Fruit fly (Drosophila melanogaster) whole organism, embryonic: Measurements from ENCODE around the gene smg.

Experiments
- B-H2 ChIP-seq: fragments of 200-800 bp; sonication (Bioruptor generic); optimal IDR thresholded peaks from 2 replicates; lab custom pipeline; 2018; ENCODE audit warnings: missing biosample characterization, mild to moderate bottlenecking, missing genetic modification characterization
- Bgb ChIP-seq: fragments of 200-800 bp; sonication (Bioruptor generic); IDR thresholded peaks from 2 replicates; pipeline ENCODE4 v1.3.6; 2022; ENCODE audit warnings: missing biosample characterization, missing genetic modification characterization; ENCODE audit not compliant: partially characterized antibody
- CG10979 ChIP-seq: fragments of 200-800 bp; sonication (Bioruptor generic); optimal IDR thresholded peaks from 2 replicates; lab custom pipeline; 2018; ENCODE audit warnings: missing biosample characterization, mild to moderate bottlenecking, missing genetic modification characterization, moderate library complexity
- CG11695 ChIP-seq: fragments of 200-800 bp; sonication (Bioruptor generic); IDR thresholded peaks from 3 replicates; pipeline ENCODE4 v1.3.6; 2022; ENCODE audit warnings: missing biosample characterization, missing genetic modification characterization
- CG12391 ChIP-seq: fragments of 200-800 bp; sonication (Bioruptor generic); optimal IDR thresholded peaks from 3 replicates; lab custom pipeline; 2018; ENCODE audit warnings: missing biosample characterization, mild to moderate bottlenecking, missing genetic modification characterization, moderate library complexity
- CG14710 ChIP-seq: fragments of 200-800 bp; sonication (Bioruptor generic); optimal IDR thresholded peaks from 3 replicates; lab custom pipeline; 2019; ENCODE audit warnings: missing biosample characterization, mild to moderate bottlenecking, missing genetic modification characterization, moderate library complexity
- CG15479 ChIP-seq: fragments of 200-800 bp; sonication (Bioruptor generic); optimal IDR thresholded peaks from 3 replicates; lab custom pipeline; 2019; ENCODE audit warnings: missing biosample characterization, mild to moderate bottlenecking, missing genetic modification characterization, moderate library complexity
- CG1602 ChIP-seq: fragments of 200-800 bp; sonication (Bioruptor generic); optimal IDR thresholded peaks from 3 replicates; lab custom pipeline; 2016; ENCODE audit warnings: missing biosample characterization, missing genetic modification characterization
- CG17612 ChIP-seq: fragments of 200-800 bp; sonication (Bioruptor generic); IDR thresholded peaks from 2 replicates; pipeline ENCODE4 v1.3.6; 2022; ENCODE audit warnings: missing biosample characterization, missing genetic modification characterization
- CG2116 ChIP-seq: fragments of 200-800 bp; sonication (Bioruptor generic); optimal IDR thresholded peaks from 3 replicates; lab custom pipeline; 2018; ENCODE audit warnings: missing biosample characterization, mild to moderate bottlenecking, missing genetic modification characterization
- CG2712 ChIP-seq: fragments of 200-800 bp; optimal IDR thresholded peaks from 3 replicates; lab custom pipeline; 2019; ENCODE audit warnings: missing biosample characterization, mild to moderate bottlenecking, missing genetic modification characterization, moderate library complexity
- CG2889 ChIP-seq: fragments of 200-800 bp; sonication (Bioruptor generic); IDR thresholded peaks from 3 replicates; pipeline ENCODE4 v1.3.6; 2022; ENCODE audit warnings: missing biosample characterization, missing genetic modification characterization
- CG31388 ChIP-seq: fragments of 200-800 bp; sonication (Bioruptor generic); optimal IDR thresholded peaks from 2 replicates; lab custom pipeline; 2016; ENCODE audit warnings: missing biosample characterization, missing genetic modification characterization
- CG32772 ChIP-seq: fragments of 200-800 bp; sonication (Bioruptor generic); IDR thresholded peaks from 2 replicates; pipeline ENCODE4 v1.3.6; 2022; ENCODE audit warnings: missing biosample characterization, missing genetic modification characterization
- CG3407 ChIP-seq: fragments of 200-800 bp; sonication (Bioruptor generic); optimal IDR thresholded peaks from 2 replicates; lab custom pipeline; 2018; ENCODE audit warnings: missing biosample characterization, mild to moderate bottlenecking, missing genetic modification characterization
- CG3726 ChIP-seq: fragments of 200-800 bp; sonication (Bioruptor generic); IDR thresholded peaks from 3 replicates; pipeline ENCODE4, ENCODE4 v1.3.6; 2022; ENCODE audit warnings: missing biosample characterization, missing genetic modification characterization
- CG43689 ChIP-seq: fragments of 200-800 bp; sonication (Bioruptor generic); IDR thresholded peaks from 2 replicates; pipeline ENCODE4 v1.3.6; 2022; ENCODE audit warnings: missing biosample characterization, missing genetic modification characterization
- CG6791 ChIP-seq: fragments of 200-800 bp; sonication (Bioruptor generic); IDR thresholded peaks from 3 replicates; pipeline ENCODE4 v1.3.6; 2022; ENCODE audit warnings: missing biosample characterization, missing genetic modification characterization; ENCODE audit not compliant: partially characterized antibody
- CG6813 ChIP-seq: fragments of 200-800 bp; sonication (Bioruptor generic); optimal IDR thresholded peaks from 2 replicates; lab custom pipeline; 2017; ENCODE audit warnings: missing biosample characterization, missing genetic modification characterization, mild to moderate bottlenecking, moderate library complexity, missing genetic modification reagents
- CG7745 ChIP-seq: fragments of 200-800 bp; sonication (Bioruptor generic); optimal IDR thresholded peaks from 2 replicates; lab custom pipeline; 2018; ENCODE audit warnings: missing biosample characterization, mild to moderate bottlenecking, missing genetic modification characterization, moderate library complexity
- CG7928 ChIP-seq: fragments of 200-800 bp; sonication (Bioruptor generic); optimal IDR thresholded peaks from 2 replicates; lab custom pipeline; 2017; ENCODE audit warnings: missing biosample characterization, mild to moderate bottlenecking, missing genetic modification characterization
- CG9817 ChIP-seq: fragments of 200-800 bp; sonication (Bioruptor generic); optimal IDR thresholded peaks from 2 replicates; lab custom pipeline; 2018; ENCODE audit warnings: missing biosample characterization, mild to moderate bottlenecking, missing genetic modification characterization, moderate library complexity
- Dad ChIP-seq: fragments of 200-800 bp; sonication (Bioruptor generic); optimal IDR thresholded peaks from 3 replicates; lab custom pipeline; 2016; ENCODE audit warnings: missing biosample characterization, missing genetic modification characterization
- E2f2 ChIP-seq: fragments of 200-800 bp; sonication (Bioruptor generic); IDR thresholded peaks from 2 replicates; pipeline ENCODE4 v1.3.6; 2022; ENCODE audit warnings: missing biosample characterization, missing genetic modification characterization
- Gug ChIP-seq: fragments of 200-800 bp; sonication (Bioruptor generic); IDR thresholded peaks from 4 replicates; pipeline ENCODE4 v1.3.6; 2022; ENCODE audit warnings: missing biosample characterization, missing genetic modification characterization
- HLH54F ChIP-seq: fragments of 200-800 bp; sonication (Bioruptor generic); optimal IDR thresholded peaks from 3 replicates; lab custom pipeline; 2016; ENCODE audit warnings: missing biosample characterization, missing genetic modification characterization
- HmgD ChIP-seq: fragments of 200-800 bp; sonication (Bioruptor generic); optimal IDR thresholded peaks from 3 replicates; lab custom pipeline; 2016; ENCODE audit warnings: missing biosample characterization, missing genetic modification characterization
- Hmx ChIP-seq: fragments of 200-800 bp; sonication (Bioruptor generic); optimal IDR thresholded peaks from 2 replicates; lab custom pipeline; 2016; ENCODE audit warnings: missing biosample characterization, missing genetic modification characterization
- Hr3 ChIP-seq: fragments of 200-800 bp; sonication (Bioruptor generic); optimal IDR thresholded peaks from 3 replicates; lab custom pipeline; 2016; ENCODE audit warnings: missing biosample characterization, missing genetic modification characterization
- Hsf ChIP-seq: fragments of 200-800 bp; sonication (Bioruptor generic); optimal IDR thresholded peaks from 3 replicates; lab custom pipeline; 2016; ENCODE audit warnings: missing biosample characterization, missing genetic modification characterization
- MTF-1 ChIP-seq: fragments of 200-800 bp; sonication (Bioruptor generic); optimal IDR thresholded peaks from 2 replicates; lab custom pipeline; 2018; ENCODE audit warnings: missing biosample characterization, mild to moderate bottlenecking, missing genetic modification characterization, borderline replicate concordance
- Meics ChIP-seq: fragments of 200-800 bp; sonication (Bioruptor generic); optimal IDR thresholded peaks from 2 replicates; lab custom pipeline; 2017; ENCODE audit warnings: missing biosample characterization, mild to moderate bottlenecking, missing genetic modification characterization
- Neu2 ChIP-seq: fragments of 200-800 bp; sonication (Bioruptor generic); optimal IDR thresholded peaks from 3 replicates; lab custom pipeline; 2016; ENCODE audit warnings: missing biosample characterization, missing genetic modification characterization, borderline replicate concordance
- Ssrp ChIP-seq: fragments of 200-800 bp; sonication (Bioruptor generic); optimal IDR thresholded peaks from 2 replicates; lab custom pipeline; 2018; ENCODE audit warnings: missing biosample characterization, mild to moderate bottlenecking, missing genetic modification characterization, moderate library complexity
- al ChIP-seq: fragments of 200-800 bp; sonication (Bioruptor generic); IDR thresholded peaks from 2 replicates; pipeline ENCODE4 v1.3.6; 2022; ENCODE audit warnings: missing biosample characterization, missing genetic modification characterization
- bbx ChIP-seq: fragments of 200-800 bp; sonication (Bioruptor generic); IDR thresholded peaks from 2 replicates; pipeline ENCODE4 v1.3.6; 2022; ENCODE audit warnings: missing biosample characterization, missing genetic modification characterization; ENCODE audit not compliant: partially characterized antibody
- br ChIP-seq: fragments of >200 bp; optimal IDR thresholded peaks from 2 replicates; lab custom pipeline; 2017
- caup ChIP-seq: fragments of 200-800 bp; sonication (Bioruptor generic); optimal IDR thresholded peaks from 3 replicates; lab custom pipeline; 2017; ENCODE audit warnings: missing biosample characterization, mild to moderate bottlenecking, missing genetic modification characterization, moderate library complexity; ENCODE audit not compliant: severe bottlenecking
- dmrt11E ChIP-seq: fragments of 200-800 bp; sonication (Bioruptor generic); optimal IDR thresholded peaks from 3 replicates; lab custom pipeline; 2018; ENCODE audit warnings: missing biosample characterization, mild to moderate bottlenecking, missing genetic modification characterization, moderate library complexity
- dpn ChIP-seq, 2 experiments: fragments of 200-800 bp; sonication (Bioruptor generic); optimal IDR thresholded peaks; 3 replicates each; lab custom pipeline; 2016; ENCODE audit warnings: missing biosample characterization in 2 of 2, missing genetic modification characterization in 2 of 2
- fd64A ChIP-seq: fragments of 200-800 bp; sonication (Bioruptor generic); optimal IDR thresholded peaks from 3 replicates; lab custom pipeline; 2018; ENCODE audit warnings: missing biosample characterization, mild to moderate bottlenecking, missing genetic modification characterization
- fd96Cb ChIP-seq: fragments of 200-800 bp; sonication (Bioruptor generic); optimal IDR thresholded peaks from 2 replicates; lab custom pipeline; 2018; ENCODE audit warnings: missing biosample characterization, mild to moderate bottlenecking, missing genetic modification characterization, moderate library complexity
- inv ChIP-seq: fragments of 200-800 bp; sonication (Bioruptor generic); IDR thresholded peaks from 2 replicates; pipeline ENCODE4 v1.3.6; 2022; ENCODE audit warnings: missing biosample characterization, missing genetic modification characterization; ENCODE audit not compliant: partially characterized antibody
- jing ChIP-seq: fragments of 200-800 bp; sonication (Bioruptor generic); optimal IDR thresholded peaks from 2 replicates; lab custom pipeline; 2018; ENCODE audit warnings: missing biosample characterization, mild to moderate bottlenecking, missing genetic modification characterization
- luna ChIP-seq: fragments of 200-800 bp; sonication (Bioruptor generic); optimal IDR thresholded peaks from 2 replicates; lab custom pipeline; 2016; ENCODE audit warnings: missing biosample characterization, missing genetic modification characterization
- nmo ChIP-seq: fragments of 200-800 bp; sonication (Bioruptor generic); optimal IDR thresholded peaks from 2 replicates; lab custom pipeline; 2018; ENCODE audit warnings: missing biosample characterization, mild to moderate bottlenecking, missing genetic modification characterization, moderate library complexity
- onecut ChIP-seq: fragments of 200-800 bp; sonication (Bioruptor generic); IDR thresholded peaks from 2 replicates; pipeline ENCODE4 v1.3.6; 2022; ENCODE audit warnings: missing biosample characterization, missing genetic modification characterization
- ro ChIP-seq: fragments of 200-800 bp; sonication (Bioruptor generic); IDR thresholded peaks from 2 replicates; pipeline ENCODE4 v1.3.6; 2022; ENCODE audit warnings: missing biosample characterization, missing genetic modification characterization
- sd ChIP-seq: fragments of 200-800 bp; sonication (Bioruptor generic); optimal IDR thresholded peaks from 3 replicates; lab custom pipeline; 2018; ENCODE audit warnings: missing biosample characterization, mild to moderate bottlenecking, missing genetic modification characterization, moderate library complexity
- vfl ChIP-seq: fragments of 200-800 bp; sonication (Bioruptor generic); optimal IDR thresholded peaks from 2 replicates; lab custom pipeline; 2016; ENCODE audit warnings: missing biosample characterization, missing genetic modification characterization

The smg gene

DNA sequence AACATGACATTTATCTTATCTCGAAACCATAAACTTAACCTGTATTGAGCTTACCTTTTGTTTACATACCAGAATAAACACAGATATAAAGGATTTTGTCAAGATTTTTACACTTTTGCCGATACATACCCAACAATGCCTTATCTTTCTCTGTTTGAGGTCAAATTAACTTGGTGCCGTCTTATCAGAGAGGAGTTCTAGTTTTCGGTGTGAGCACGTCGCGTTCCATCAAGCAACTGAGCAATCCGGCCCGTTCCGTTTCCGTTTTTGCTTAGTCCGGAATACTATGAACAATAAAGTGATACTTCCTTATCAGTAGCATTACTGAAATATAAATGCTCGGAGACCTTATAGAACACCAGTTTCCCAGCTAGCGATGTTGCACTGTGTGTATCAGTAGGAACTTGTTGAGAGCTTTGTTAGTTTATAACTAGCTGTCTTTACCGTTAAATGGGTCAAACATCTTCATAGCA lies 11.9 kb downstream of the smg start, which contains the start of gene Galk (continued):
- TF ChIP-seq Bgb (GFP tag; lab: Robert Waterston, UW) (no peak; the same call in 1 of the 2 replicates), Neu2 (GFP tag; lab: Kevin White, UChicago) (no peak), onecut (GFP tag; lab: Robert Waterston, UW) (peak; percentile 65), CG2889 (GFP tag; lab: Robert Waterston, UW) (peak; percentile 70; the same call in 1 of the 3 replicates), CG10979 (no peak), CG7928 (GFP tag; lab: Kevin White, UChicago) (no peak), HLH54F (peak; percentile 56), dpn (GFP tag; optimal IDR thresholded peaks at IDR 0.05; lab: Kevin White, UChicago) (peak; percentile 68 to 75), MTF-1 (GFP tag; lab: Kevin White, UChicago) (peak; percentile 44), CG6813 (GFP tag; lab: Kevin White, UChicago) (peak; percentile 77), Hr3 (peak; percentile 45), Dad (GFP tag; lab: Kevin White, UChicago) (no peak), vfl (peak; percentile 16), fd96Cb (tag; lab: Kevin White, UChicago) (no peak), CG11695 (GFP tag; lab: Robert Waterston, UW) (peak; percentile 38; the same call in 1 of the 3 replicates), fd64A (GFP tag; lab: Kevin White, UChicago) (peak; percentile 83), CG12391 (tag; lab: Kevin White, UChicago) (peak; percentile 42), CG32772 (GFP tag; lab: Robert Waterston, UW) (peak; percentile 50), ro (GFP tag; lab: Robert Waterston, UW) (no peak), bbx (GFP tag; lab: Robert Waterston, UW) (no peak), E2f2 (no peak), Ssrp (tag; lab: Kevin White, UChicago) (no peak), CG17612 (peak; percentile 33), CG31388 (GFP tag; lab: Kevin White, UChicago) (no peak), CG3726 (GFP tag; lab: Robert Waterston, UW) (no peak), sd (tag; lab: Kevin White, UChicago) (peak; percentile 77), luna (GFP tag; lab: Kevin White, UChicago) (peak; percentile 24), HmgD (no peak), inv (GFP tag; lab: Robert Waterston, UW) (no peak), Meics (GFP tag; lab: Kevin White, UChicago) (peak; percentile 77), dmrt11E (no peak), caup (GFP tag; lab: Kevin White, UChicago) (peak; percentile 65), CG1602 (GFP tag; lab: Kevin White, UChicago) (peak; percentile 4), CG2712 (tag; lab: Kevin White, UChicago) (peak; percentile 5), al (GFP tag; lab: Robert Waterston, UW) (peak; percentile 70), CG2116 (GFP tag; lab: Kevin White, UChicago) (no peak), CG43689 (GFP tag; lab: Robert Waterston, UW) (no peak), B-H2 (GFP tag; lab: Kevin White, UChicago) (peak; percentile 48), CG14710 (peak; percentile 1), Gug (GFP tag; lab: Robert Waterston, UW) (peak; percentile 84; the same call in 3 of the 4 replicates), CG15479 (GFP tag; lab: Kevin White, UChicago) (no peak), nmo (GFP tag; lab: Kevin White, UChicago) (no peak), CG7745 (tag; lab: Kevin White, UChicago) (no peak), CG3407 (GFP tag; lab: Kevin White, UChicago) (peak; percentile 62), CG6791 (GFP tag; lab: Robert Waterston, UW) (no peak), Hmx (GFP tag; lab: Kevin White, UChicago) (no peak), jing (GFP tag; lab: Kevin White, UChicago) (no peak), br (lab: Kevin White, UChicago) (no peak), Hsf (GFP tag; lab: Kevin White, UChicago) (peak; percentile 10), CG9817 (tag; lab: Kevin White, UChicago) (peak; percentile 52)
